Fruit fly (Drosophila melanogaster) whole organism, embryonic: ENCODE data around the gene CG4962.
A peak's percentile ranks its signal among the peaks of the same experiment; 100 is the strongest.

Experiments
- Abd-B ChIP-seq: fragments of 200-800 bp; sonication (Bioruptor generic); optimal IDR thresholded peaks from 2 replicates; lab custom pipeline; 2018; ENCODE audit warnings: missing biosample characterization, mild to moderate bottlenecking, missing genetic modification characterization, moderate library complexity
- Atf-2 ChIP-seq: fragments of 200-800 bp; sonication (Bioruptor generic); optimal IDR thresholded peaks from 2 replicates; lab custom pipeline; 2016; ENCODE audit warnings: missing biosample characterization, missing genetic modification characterization
- CG10959 ChIP-seq: fragments of 200-800 bp; sonication (Bioruptor generic); IDR thresholded peaks from 2 replicates; pipeline ENCODE4 v1.3.6; 2022; ENCODE audit warnings: missing biosample characterization, missing genetic modification characterization
- CG11247 ChIP-seq: fragments of 200-800 bp; sonication (Bioruptor generic); IDR thresholded peaks from 2 replicates; pipeline ENCODE4 v1.3.6; 2022; ENCODE audit warnings: missing biosample characterization, missing genetic modification characterization
- CG11456 ChIP-seq: fragments of 200-800 bp; sonication (Bioruptor generic); IDR thresholded peaks from 3 replicates; pipeline ENCODE4 v1.3.6; 2022; ENCODE audit warnings: missing biosample characterization, missing genetic modification characterization
- CG11560 ChIP-seq: fragments of 200-800 bp; sonication (Bioruptor generic); IDR thresholded peaks from 3 replicates; pipeline ENCODE4 v1.3.6; 2022; ENCODE audit warnings: missing biosample characterization, missing genetic modification characterization
- CG11695 ChIP-seq: fragments of 200-800 bp; sonication (Bioruptor generic); IDR thresholded peaks from 3 replicates; pipeline ENCODE4 v1.3.6; 2022; ENCODE audit warnings: missing biosample characterization, missing genetic modification characterization
- CG12769 ChIP-seq: fragments of 200-800 bp; sonication (Bioruptor generic); optimal IDR thresholded peaks from 2 replicates; lab custom pipeline; 2019; ENCODE audit warnings: missing biosample characterization, mild to moderate bottlenecking, missing genetic modification characterization, moderate library complexity
- CG14667 ChIP-seq: fragments of 200-800 bp; sonication (Bioruptor generic); IDR thresholded peaks from 2 replicates; pipeline ENCODE4 v1.3.6; 2022; ENCODE audit warnings: missing biosample characterization, missing genetic modification characterization
- CG14710 ChIP-seq: fragments of 200-800 bp; sonication (Bioruptor generic); optimal IDR thresholded peaks from 3 replicates; lab custom pipeline; 2019; ENCODE audit warnings: missing biosample characterization, mild to moderate bottlenecking, missing genetic modification characterization, moderate library complexity
- CG15073 ChIP-seq: fragments of 200-800 bp; sonication (Bioruptor generic); optimal IDR thresholded peaks from 2 replicates; lab custom pipeline; 2016; ENCODE audit warnings: missing biosample characterization, missing genetic modification characterization
- CG15696 ChIP-seq: fragments of 200-800 bp; sonication (Bioruptor generic); optimal IDR thresholded peaks from 2 replicates; lab custom pipeline; 2019; ENCODE audit warnings: missing biosample characterization, mild to moderate bottlenecking, missing genetic modification characterization, moderate library complexity
- CG17186 ChIP-seq: fragments of 200-800 bp; sonication (Bioruptor generic); optimal IDR thresholded peaks from 3 replicates; lab custom pipeline; 2017; ENCODE audit warnings: missing biosample characterization, missing genetic modification reagents, missing genetic modification characterization
- CG17802 ChIP-seq: fragments of 200-800 bp; sonication (Bioruptor generic); optimal IDR thresholded peaks from 2 replicates; lab custom pipeline; 2018; ENCODE audit warnings: missing biosample characterization, mild to moderate bottlenecking, missing genetic modification characterization, moderate library complexity
- CG33213 ChIP-seq: fragments of 200-800 bp; sonication (Bioruptor generic); optimal IDR thresholded peaks from 3 replicates; lab custom pipeline; 2016; ENCODE audit warnings: missing biosample characterization, missing genetic modification characterization
- CG6654 ChIP-seq: fragments of 200-800 bp; sonication (Bioruptor generic); optimal IDR thresholded peaks from 2 replicates; lab custom pipeline; 2017; ENCODE audit warnings: missing biosample characterization, mild to moderate bottlenecking, missing genetic modification characterization
- CG7271 ChIP-seq: fragments of 200-800 bp; sonication (Bioruptor generic); optimal IDR thresholded peaks from 2 replicates; lab custom pipeline; 2018; ENCODE audit warnings: missing biosample characterization, mild to moderate bottlenecking, missing genetic modification characterization, moderate library complexity
- CG8089 ChIP-seq: fragments of 200-800 bp; sonication (Bioruptor generic); optimal IDR thresholded peaks from 3 replicates; lab custom pipeline; 2016; ENCODE audit warnings: missing biosample characterization, missing genetic modification characterization
- CG8944 ChIP-seq: fragments of 200-800 bp; sonication (Bioruptor generic); optimal IDR thresholded peaks from 3 replicates; lab custom pipeline; 2016; ENCODE audit warnings: missing biosample characterization, missing genetic modification characterization
- CG9215 ChIP-seq: fragments of 200-800 bp; sonication (Bioruptor generic); IDR thresholded peaks from 2 replicates; pipeline ENCODE4 v1.3.6; 2022; ENCODE audit warnings: missing biosample characterization, missing genetic modification characterization
- CG9437 ChIP-seq: fragments of 200-800 bp; sonication (Bioruptor generic); optimal IDR thresholded peaks from 2 replicates; lab custom pipeline; 2018; ENCODE audit warnings: missing biosample characterization, mild to moderate bottlenecking, missing genetic modification characterization
- CG9817 ChIP-seq: fragments of 200-800 bp; sonication (Bioruptor generic); optimal IDR thresholded peaks from 2 replicates; lab custom pipeline; 2018; ENCODE audit warnings: missing biosample characterization, mild to moderate bottlenecking, missing genetic modification characterization, moderate library complexity
- E2f2 ChIP-seq: fragments of 200-800 bp; sonication (Bioruptor generic); IDR thresholded peaks from 2 replicates; pipeline ENCODE4 v1.3.6; 2022; ENCODE audit warnings: missing biosample characterization, missing genetic modification characterization
- Eip74EF ChIP-seq, 2 experiments: fragments of 200-800 bp in 1 of 2; fragments of >200 bp in 1 of 2; sonication (Bioruptor generic) in 1 of 2; optimal IDR thresholded peaks; 2 replicates each; lab custom pipeline; 2017 to 2019; ENCODE audit warnings: missing biosample characterization in 2 of 2, missing genetic modification characterization in 2 of 2, mild to moderate bottlenecking in 1 of 2, moderate library complexity in 1 of 2
- H15 ChIP-seq: fragments of 200-800 bp; sonication (Bioruptor generic); IDR thresholded peaks from 3 replicates; pipeline ENCODE4 v1.3.6; 2022; ENCODE audit warnings: missing biosample characterization, missing genetic modification characterization
- Hmr ChIP-seq: fragments of 200-800 bp; sonication (Bioruptor generic); optimal IDR thresholded peaks from 3 replicates; lab custom pipeline; 2017; ENCODE audit warnings: mild to moderate bottlenecking, missing biosample characterization, missing genetic modification reagents, missing genetic modification characterization
- Hr3 ChIP-seq: fragments of 200-800 bp; sonication (Bioruptor generic); optimal IDR thresholded peaks from 3 replicates; lab custom pipeline; 2016; ENCODE audit warnings: missing biosample characterization, missing genetic modification characterization
- Hsf ChIP-seq: fragments of 200-800 bp; sonication (Bioruptor generic); optimal IDR thresholded peaks from 3 replicates; lab custom pipeline; 2016; ENCODE audit warnings: missing biosample characterization, missing genetic modification characterization
- MESR4 ChIP-seq: fragments of 200-800 bp; sonication (Bioruptor generic); optimal IDR thresholded peaks from 2 replicates; lab custom pipeline; 2018; ENCODE audit warnings: missing biosample characterization, mild to moderate bottlenecking, missing genetic modification characterization, moderate library complexity
- Stat92E ChIP-seq, 3 experiments: fragments of >200 bp in 2 of 3; fragments of 200-800 bp in 1 of 3; sonication (Bioruptor generic) in 1 of 3; optimal IDR thresholded peaks; 2 replicates each; lab custom pipeline; 2017 to 2019; ENCODE audit warnings: missing biosample characterization in 3 of 3, missing genetic modification characterization in 3 of 3, mild to moderate bottlenecking in 1 of 3, moderate library complexity in 1 of 3
- chif ChIP-seq, 2 experiments: fragments of 200-800 bp; sonication (Bioruptor generic); optimal IDR thresholded peaks; 3 replicates each; lab custom pipeline; 2016; ENCODE audit warnings: missing biosample characterization in 2 of 2, missing genetic modification characterization in 2 of 2
- croc ChIP-seq: fragments of 200-800 bp; sonication (Bioruptor generic); conservative IDR thresholded peaks from 3 replicates; pipeline ENCODE4 v1.3.6; 2022; ENCODE audit warnings: missing biosample characterization, missing genetic modification characterization
- crol ChIP-seq: fragments of 200-800 bp; sonication (Bioruptor generic); IDR thresholded peaks from 2 replicates; pipeline ENCODE4 v1.3.6; 2022; ENCODE audit warnings: missing biosample characterization, missing genetic modification characterization
- disco-r ChIP-seq: fragments of 200-800 bp; sonication (Bioruptor generic); optimal IDR thresholded peaks from 2 replicates; lab custom pipeline; 2016; ENCODE audit warnings: missing biosample characterization, missing genetic modification characterization
- ems ChIP-seq: fragments of 200-800 bp; sonication (Bioruptor generic); optimal IDR thresholded peaks from 3 replicates; lab custom pipeline; 2016; ENCODE audit warnings: missing biosample characterization, missing genetic modification characterization
- ewg ChIP-seq: fragments of 200-800 bp; sonication (Bioruptor generic); optimal IDR thresholded peaks from 3 replicates; lab custom pipeline; 2017; ENCODE audit warnings: mild to moderate bottlenecking, missing biosample characterization, missing genetic modification reagents, missing genetic modification characterization
- insv ChIP-seq, 2 experiments: fragments of 200-800 bp; sonication (Bioruptor generic); optimal IDR thresholded peaks; 3 replicates each; lab custom pipeline; 2016 to 2018; ENCODE audit warnings: missing biosample characterization in 2 of 2, missing genetic modification characterization in 2 of 2
- jigr1 ChIP-seq: fragments of 200-800 bp; sonication (Bioruptor generic); IDR thresholded peaks from 3 replicates; pipeline ENCODE4 v1.3.6; 2022; ENCODE audit warnings: missing biosample characterization, missing genetic modification characterization
- lbe ChIP-seq: fragments of 200-800 bp; sonication (Bioruptor generic); optimal IDR thresholded peaks from 2 replicates; lab custom pipeline; 2016; ENCODE audit warnings: missing biosample characterization, mild to moderate bottlenecking, missing genetic modification characterization
- mld ChIP-seq: fragments of 200-800 bp; sonication (Bioruptor generic); IDR thresholded peaks from 3 replicates; pipeline ENCODE4 v1.3.6; 2022; ENCODE audit warnings: missing biosample characterization, missing genetic modification characterization; ENCODE audit not compliant: partially characterized antibody
- pros ChIP-seq: fragments of 200-800 bp; sonication (Bioruptor generic); optimal IDR thresholded peaks from 3 replicates; lab custom pipeline; 2019; ENCODE audit warnings: missing biosample characterization, mild to moderate bottlenecking, missing genetic modification characterization, moderate library complexity
- repo ChIP-seq: fragments of 200-800 bp; sonication (Bioruptor generic); optimal IDR thresholded peaks from 2 replicates; lab custom pipeline; 2016; ENCODE audit warnings: missing biosample characterization, missing genetic modification characterization
- rib ChIP-seq: fragments of 200-800 bp; sonication (Bioruptor generic); IDR thresholded peaks from 2 replicates; pipeline ENCODE4 v1.3.6; 2022; ENCODE audit warnings: missing biosample characterization, missing genetic modification characterization
- salm ChIP-seq: fragments of 200-800 bp; sonication (Bioruptor generic); optimal IDR thresholded peaks from 2 replicates; lab custom pipeline; 2018; ENCODE audit warnings: missing biosample characterization, mild to moderate bottlenecking, missing genetic modification characterization
- sqz ChIP-seq: fragments of 200-800 bp; sonication (Bioruptor generic); optimal IDR thresholded peaks from 3 replicates; lab custom pipeline; 2018; ENCODE audit warnings: missing biosample characterization, mild to moderate bottlenecking, missing genetic modification characterization
- tap ChIP-seq: fragments of 200-800 bp; optimal IDR thresholded peaks from 3 replicates; lab custom pipeline; 2019; ENCODE audit warnings: missing biosample characterization, mild to moderate bottlenecking, missing genetic modification characterization, moderate library complexity
- tup ChIP-seq: fragments of 200-800 bp; sonication (Bioruptor generic); optimal IDR thresholded peaks from 2 replicates; lab custom pipeline; 2016; ENCODE audit warnings: missing biosample characterization, mild to moderate bottlenecking, missing genetic modification characterization, moderate library complexity
- tx ChIP-seq: fragments of 200-800 bp; sonication (Bioruptor generic); optimal IDR thresholded peaks from 2 replicates; lab custom pipeline; 2016; ENCODE audit warnings: missing biosample characterization, missing genetic modification characterization
- usp ChIP-seq: fragments of >200 bp; optimal IDR thresholded peaks from 2 replicates; lab custom pipeline; 2017; ENCODE audit warnings: missing biosample characterization, missing genetic modification characterization

CG4962 gene

dm6 chr3L:16328207-16328891 is 33.0 kb upstream of the CG4962 start, which contains the start of gene CG13058 (continued):
- TF ChIP-seq CG17802 (tag; lab: Kevin White, UChicago) (no peak), CG33213 (GFP tag; lab: Kevin White, UChicago) (no peak), insv (GFP tag; optimal IDR thresholded peaks at IDR 0.05; lab: Kevin White, UChicago) (no peak), CG14710 (tag; lab: Kevin White, UChicago) (no peak), CG9215 (GFP tag; lab: Robert Waterston, UW) (peak; percentile 18; the same call in 1 of the 2 replicates), pros (GFP tag; lab: Kevin White, UChicago) (no peak), CG11456 (GFP tag; lab: Robert Waterston, UW) (no peak), CG15696 (tag; lab: Kevin White, UChicago) (no peak), CG11695 (peak; percentile 67), rib (no peak), disco-r (GFP tag; lab: Kevin White, UChicago) (peak; percentile 13), CG7271 (no peak), CG12769 (tag; lab: Kevin White, UChicago) (peak; percentile 84), Eip74EF (GFP tag; optimal IDR thresholded peaks at IDR 0.05; lab: Kevin White, UChicago) (peak in 1 of 2 experiments; percentile 15), CG15073 (no peak), repo (GFP tag; lab: Kevin White, UChicago) (no peak), CG10959 (no peak), CG9437 (peak; percentile 50), CG8089 (GFP tag; lab: Kevin White, UChicago) (peak; percentile 41), crol (GFP tag; lab: Robert Waterston, UW) (peak; percentile 69), sqz (GFP tag; lab: Kevin White, UChicago) (no peak), lbe (GFP tag; lab: Kevin White, UChicago) (no peak), Hmr (peak; percentile 61), tap (tag; lab: Kevin White, UChicago) (peak; percentile 59), Stat92E (GFP tag; optimal IDR thresholded peaks at IDR 0.05; lab: Kevin White, UChicago) (no peak), Hsf (GFP tag; lab: Kevin White, UChicago) (peak; percentile 57), Atf-2 (GFP tag; lab: Kevin White, UChicago) (peak; percentile 4), CG8944 (GFP tag; lab: Kevin White, UChicago) (peak; percentile 36), CG6654 (no peak), ems (no peak), chif (GFP tag; optimal IDR thresholded peaks at IDR 0.05; lab: Kevin White, UChicago) (peak; percentile 36 to 44), Hr3 (GFP tag; lab: Kevin White, UChicago) (peak; percentile 48), ewg (GFP tag; lab: Kevin White, UChicago) (peak; percentile 3), tx (peak; percentile 72), usp (GFP tag; lab: Kevin White, UChicago) (no peak), mld (no peak), croc (GFP tag; lab: Robert Waterston, UW) (no peak), tup (GFP tag; lab: Kevin White, UChicago) (no peak), CG11247 (GFP tag; lab: Robert Waterston, UW) (no peak), salm (tag; lab: Kevin White, UChicago) (no peak), MESR4 (GFP tag; lab: Kevin White, UChicago) (no peak), Abd-B (GFP tag; lab: Kevin White, UChicago) (peak; percentile 18), jigr1 (GFP tag; lab: Robert Waterston, UW) (no peak), H15 (GFP tag; lab: Robert Waterston, UW) (no peak), CG14667 (GFP tag; lab: Robert Waterston, UW) (0 out of 2 replicates have a peak, but pooled peaks have one; percentile 22), E2f2 (peak; percentile 56), CG11560 (0 out of 3 replicates have a peak, but pooled peaks have one; percentile 41), CG9817 (tag; lab: Kevin White, UChicago) (peak; percentile 71), CG17186 (no peak)
